Fruit fly (Drosophila melanogaster) whole organism, embryonic: Measurements from ENCODE around the gene Rpn1.

Source experiments
- BtbVII ChIP-seq: fragments of 200-800 bp; sonication (Bioruptor generic); optimal IDR thresholded peaks from 3 replicates; lab custom pipeline; 2017; ENCODE audit warnings: missing biosample characterization, mild to moderate bottlenecking, missing genetic modification characterization
- CG15479 ChIP-seq: fragments of 200-800 bp; sonication (Bioruptor generic); optimal IDR thresholded peaks from 3 replicates; lab custom pipeline; 2019; ENCODE audit warnings: missing biosample characterization, mild to moderate bottlenecking, missing genetic modification characterization, moderate library complexity
- CG2116 ChIP-seq: fragments of 200-800 bp; sonication (Bioruptor generic); optimal IDR thresholded peaks from 3 replicates; lab custom pipeline; 2018; ENCODE audit warnings: missing biosample characterization, mild to moderate bottlenecking, missing genetic modification characterization
- CG2678 ChIP-seq: fragments of 200-800 bp; sonication (Bioruptor generic); optimal IDR thresholded peaks from 3 replicates; lab custom pipeline; 2019; ENCODE audit warnings: missing biosample characterization, mild to moderate bottlenecking, missing genetic modification characterization, moderate library complexity
- CG31224 ChIP-seq: fragments of 200-800 bp; sonication (Bioruptor generic); IDR thresholded peaks from 2 replicates; pipeline ENCODE4 v1.3.6; 2022; ENCODE audit warnings: missing biosample characterization, missing genetic modification characterization
- CG4328 ChIP-seq: fragments of 200-800 bp; sonication (Bioruptor generic); optimal IDR thresholded peaks from 3 replicates; lab custom pipeline; 2017; ENCODE audit warnings: missing biosample characterization, missing genetic modification reagents, missing genetic modification characterization
- CG7745 ChIP-seq: fragments of 200-800 bp; sonication (Bioruptor generic); optimal IDR thresholded peaks from 2 replicates; lab custom pipeline; 2018; ENCODE audit warnings: missing biosample characterization, mild to moderate bottlenecking, missing genetic modification characterization, moderate library complexity
- GATAe ChIP-seq: fragments of 200-800 bp; sonication (Bioruptor generic); conservative IDR thresholded peaks from 2 replicates; pipeline ENCODE4 v1.3.6; 2022; ENCODE audit warnings: missing biosample characterization, missing genetic modification characterization
- Optix ChIP-seq: fragments of 200-800 bp; sonication (Bioruptor generic); IDR thresholded peaks from 3 replicates; pipeline ENCODE4 v1.3.6; 2022; ENCODE audit warnings: missing biosample characterization, missing genetic modification characterization
- ase ChIP-seq: fragments of 200-800 bp; sonication (Bioruptor generic); IDR thresholded peaks from 3 replicates; pipeline ENCODE4 v1.3.6; 2022; ENCODE audit warnings: missing biosample characterization, missing genetic modification characterization
- nerfin-2 ChIP-seq: fragments of 200-800 bp; sonication (Bioruptor generic); IDR thresholded peaks from 2 replicates; pipeline ENCODE4 v1.3.6; 2022; ENCODE audit warnings: missing biosample characterization, missing genetic modification characterization; ENCODE audit not compliant: partially characterized antibody
- tap ChIP-seq: fragments of 200-800 bp; optimal IDR thresholded peaks from 3 replicates; lab custom pipeline; 2019; ENCODE audit warnings: missing biosample characterization, mild to moderate bottlenecking, missing genetic modification characterization, moderate library complexity
- tin ChIP-seq: fragments of 200-800 bp; sonication (Bioruptor generic); optimal IDR thresholded peaks from 3 replicates; lab custom pipeline; 2016; ENCODE audit warnings: missing biosample characterization, missing genetic modification characterization

dm6 chr3L:19914833-19915232 lies at the start of gene Rpn1:
- TF ChIP-seq Optix (no peak), tap (no peak), BtbVII (GFP tag; lab: Kevin White, UChicago) (no peak), CG31224 (no peak), nerfin-2 (peak; percentile 60), GATAe (GFP tag; lab: Robert Waterston, UW) (no peak), CG4328 (no peak), CG15479 (GFP tag; lab: Kevin White, UChicago) (no peak), CG2678 (tag; lab: Kevin White, UChicago) (no peak), CG2116 (GFP tag; lab: Kevin White, UChicago) (peak; percentile 77), CG7745 (no peak), ase (GFP tag; lab: Robert Waterston, UW) (no peak), tin (GFP tag; lab: Kevin White, UChicago) (no peak)
